Worm (Caenorhabditis elegans) whole organism, L4/young adult: ENCODE data around the gene F11E6.8.

ENCODE experiments used
- W03F9.2 ChIP-seq: fragments of 150-350 bp; optimal IDR thresholded peaks from 2 replicates; lab custom pipeline; 2014; ENCODE audit warnings: missing biosample characterization, missing genetic modification characterization
- dao-5 ChIP-seq: sonication (generic microtip); optimal IDR thresholded peaks from 2 replicates; lab custom pipeline; 2016; ENCODE audit warnings: missing genotype, missing genetic modification characterization, moderate library complexity, missing compliant biosample characterization

ce11 chrIV:17461222-17461707, 10.9 kb upstream of the F11E6.8 start, which contains the start of gene rif-1.1:
- no peak for TF ChIP-seq W03F9.2
- no peak for TF ChIP-seq dao-5 (tag; lab: Kevin White, UChicago)
